Fruit fly (Drosophila melanogaster): ENCODE results near the gene CrebA.

The CrebA gene

DNA sequence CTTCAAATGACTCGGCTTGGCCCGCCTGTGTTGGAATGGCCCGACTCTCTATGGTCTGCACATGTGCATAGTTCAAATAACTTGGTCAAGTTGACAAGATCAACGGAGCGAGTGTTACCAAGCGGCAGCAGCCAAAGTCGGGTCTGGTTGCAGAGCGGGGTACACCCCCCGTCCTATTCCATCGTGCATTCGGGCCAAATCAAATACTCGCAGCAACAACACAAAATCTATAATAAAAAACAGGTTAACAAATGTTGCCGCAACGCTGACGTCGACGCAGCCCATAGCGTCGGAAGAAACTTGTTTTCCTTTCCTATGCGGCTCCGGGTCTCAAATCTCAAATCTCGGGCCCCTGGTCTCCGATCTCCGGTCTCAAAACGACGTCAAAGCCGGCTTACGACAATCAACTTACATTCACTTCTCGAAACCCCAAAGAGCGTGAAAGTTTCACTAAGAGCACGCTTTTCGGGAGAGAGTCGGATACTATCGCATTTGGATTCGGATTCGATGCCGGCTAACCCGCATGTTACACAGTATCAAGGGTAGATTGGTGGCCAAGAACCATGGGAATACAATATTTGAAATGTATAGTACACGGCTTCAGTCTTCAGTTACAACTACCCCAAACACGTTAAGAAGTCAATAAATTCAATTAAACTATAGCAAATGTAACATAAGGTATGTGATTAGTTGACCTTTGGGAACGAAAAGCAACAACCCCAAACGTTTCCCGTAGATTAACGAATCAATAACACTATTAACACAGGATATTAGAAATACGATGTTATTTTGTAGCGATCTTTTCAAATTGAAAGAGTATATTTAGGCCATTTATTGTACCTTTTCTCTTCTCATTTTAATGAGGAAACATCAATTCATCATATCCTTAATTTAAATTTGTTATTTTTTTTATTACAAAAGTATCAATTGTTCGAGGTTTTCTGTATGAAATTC lies 644 bp upstream of the CrebA start (continued):
- peak; percentile 34; the same call in 1 of the 2 replicates for TF ChIP-seq Ptx1 (GFP tag; IDR thresholded peaks at IDR 0.05)
- TF ChIP-seq sna (GFP tag; IDR thresholded peaks at IDR 0.05; ENCODE audit: partially characterized antibody), result no peak
- TF ChIP-seq zen2 (GFP tag; IDR thresholded peaks at IDR 0.05; ENCODE audit: partially characterized antibody), result no peak
- TF ChIP-seq Camta (GFP tag; optimal IDR thresholded peaks at IDR 0.05), result peak; percentile 51
- TF ChIP-seq so (GFP tag; IDR thresholded peaks at IDR 0.05), result no peak
- no peak for TF ChIP-seq Doc3 (GFP tag; IDR thresholded peaks at IDR 0.05; ENCODE audit: partially characterized antibody)
- TF ChIP-seq Taf1 (GFP tag; IDR thresholded peaks at IDR 0.05), result 0 out of 2 replicates have a peak, but pooled peaks have one; percentile 28
- peak; percentile 49 for TF ChIP-seq jumu (GFP tag; optimal IDR thresholded peaks at IDR 0.05)
- peak; percentile 20 for TF ChIP-seq psq (GFP tag; optimal IDR thresholded peaks at IDR 0.05)
- TF ChIP-seq unc-4 (GFP tag; IDR thresholded peaks at IDR 0.05; ENCODE audit: partially characterized antibody), result no peak
- no peak for TF ChIP-seq CG17802 (tag; optimal IDR thresholded peaks at IDR 0.05)
- TF ChIP-seq gcm (GFP tag; optimal IDR thresholded peaks at IDR 0.05), result peak; percentile 53
- peak; percentile 28 for TF ChIP-seq CG2202 (tag; optimal IDR thresholded peaks at IDR 0.05)
- TF ChIP-seq CG7963 (GFP tag; IDR thresholded peaks at IDR 0.05; ENCODE audit: partially characterized antibody), result no peak
- peak; percentile 28 for TF ChIP-seq abd-A (tag; optimal IDR thresholded peaks at IDR 0.05)
- no peak for TF ChIP-seq hb (GFP tag; IDR thresholded peaks at IDR 0.05; ENCODE audit: partially characterized antibody)
- peak; percentile 3 for TF ChIP-seq CG13894 (tag; optimal IDR thresholded peaks at IDR 0.05)
- TF ChIP-seq CG10654 (GFP tag; optimal IDR thresholded peaks at IDR 0.05), result peak; percentile 15
- TF ChIP-seq en (GFP tag; optimal IDR thresholded peaks at IDR 0.05), result peak; percentile 18
- peak; percentile 38 for TF ChIP-seq CG15696 (tag; optimal IDR thresholded peaks at IDR 0.05)
- TF ChIP-seq CG18262 (tag; optimal IDR thresholded peaks at IDR 0.05), result peak; percentile 85
- no peak for TF ChIP-seq mirr (GFP tag; optimal IDR thresholded peaks at IDR 0.05)
- TF ChIP-seq ato (GFP tag; IDR thresholded peaks at IDR 0.05; ENCODE audit: partially characterized antibody), result no peak
- no peak for TF ChIP-seq inv (GFP tag; IDR thresholded peaks at IDR 0.05; ENCODE audit: partially characterized antibody)
- peak; percentile 52; the same call in 1 of the 3 replicates for TF ChIP-seq CG11560 (tag; IDR thresholded peaks at IDR 0.05)
- peak; percentile 87 for TF ChIP-seq CG30403 (GFP tag; optimal IDR thresholded peaks at IDR 0.05)
- peak; percentile 18 for TF ChIP-seq pros (GFP tag; optimal IDR thresholded peaks at IDR 0.05)
- TF ChIP-seq Nf-YC (tag; optimal IDR thresholded peaks at IDR 0.05), result peak; percentile 57
- no peak for TF ChIP-seq MBD-R2 (GFP tag; IDR thresholded peaks at IDR 0.05)
- peak; percentile 52 for TF ChIP-seq chn (GFP tag; optimal IDR thresholded peaks at IDR 0.05)
- TF ChIP-seq fd102C (GFP tag; optimal IDR thresholded peaks at IDR 0.05), result no peak
- TF ChIP-seq toy (GFP tag; IDR thresholded peaks at IDR 0.05), result no peak
- TF ChIP-seq CG6254 (GFP tag; optimal IDR thresholded peaks at IDR 0.05), result no peak
- no peak for TF ChIP-seq Fer1 (GFP tag; optimal IDR thresholded peaks at IDR 0.05)
- peak; percentile 82 for TF ChIP-seq Oli (tag; optimal IDR thresholded peaks at IDR 0.05)
- no peak for TF ChIP-seq Ravus (GFP tag; IDR thresholded peaks at IDR 0.05)
- TF ChIP-seq CG6791 (GFP tag; IDR thresholded peaks at IDR 0.05; ENCODE audit: partially characterized antibody), result no peak
- peak; percentile 59 for TF ChIP-seq pum (GFP tag; optimal IDR thresholded peaks at IDR 0.05)
- TF ChIP-seq CG13287 (GFP tag; IDR thresholded peaks at IDR 0.05; ENCODE audit: partially characterized antibody), result no peak
- peak; percentile 63 for TF ChIP-seq dmrt99B (tag; optimal IDR thresholded peaks at IDR 0.05)
- no peak for TF ChIP-seq CkIIα-i1 (GFP tag; IDR thresholded peaks at IDR 0.05)
- TF ChIP-seq HLHmδ (GFP tag; optimal IDR thresholded peaks at IDR 0.05), result peak; percentile 13
- TF ChIP-seq cad (GFP tag; optimal IDR thresholded peaks at IDR 0.05), result no peak
- TF ChIP-seq ab (GFP tag; optimal IDR thresholded peaks at IDR 0.05), result no peak
- no peak for TF ChIP-seq CG12071 (GFP tag; optimal IDR thresholded peaks at IDR 0.05)
- TF ChIP-seq Ssrp (tag; optimal IDR thresholded peaks at IDR 0.05), result peak; percentile 65
- no peak for TF ChIP-seq Hey (tag; optimal IDR thresholded peaks at IDR 0.05)

Data from whole organism, embryonic.